Worm (Caenorhabditis elegans) whole organism, young adult: Measurements from ENCODE around the gene C18B2.4.

Experiments used
- B0019.2 ChIP-seq: fragments of 200-800 bp; sonication (Bioruptor generic); conservative IDR thresholded peaks from 2 replicates; pipeline ENCODE4 v1.3.6; 2022; ENCODE audit warnings: missing genetic modification reagents, missing genetic modification characterization, missing compliant biosample characterization
- B0035.1 ChIP-seq: sonication (generic microtip); optimal IDR thresholded peaks from 2 replicates; lab custom pipeline; 2016; ENCODE audit warnings: missing genetic modification characterization, mild to moderate bottlenecking, missing compliant biosample characterization, missing genotype, missing genetic modification reagents
- F23B12.7 ChIP-seq: sonication (generic microtip); optimal IDR thresholded peaks from 2 replicates; lab custom pipeline; 2017; ENCODE audit warnings: missing genetic modification characterization, mild to moderate bottlenecking, missing compliant biosample characterization, antibody characterized with exemption, moderate library complexity; ENCODE audit not compliant: insufficient read depth
- F33H1.4 ChIP-seq: fragments of 200-800 bp; sonication (Bioruptor generic); IDR thresholded peaks from 2 replicates; pipeline ENCODE4 v1.3.6; 2022; ENCODE audit warnings: missing genetic modification reagents, missing genetic modification characterization, missing compliant biosample characterization
- F49E8.2 ChIP-seq: sonication (generic microtip); optimal IDR thresholded peaks from 3 replicates; lab custom pipeline; 2017; ENCODE audit warnings: missing genetic modification characterization, mild to moderate bottlenecking, missing compliant biosample characterization, antibody characterized with exemption, moderate library complexity; ENCODE audit not compliant: insufficient read depth
- F52B5.7 ChIP-seq: sonication (generic microtip); optimal IDR thresholded peaks from 2 replicates; lab custom pipeline; 2016; ENCODE audit warnings: mild to moderate bottlenecking, missing genetic modification characterization, missing compliant biosample characterization
- F57A8.1 ChIP-seq: fragments of 200-800 bp; sonication (Bioruptor generic); optimal IDR thresholded peaks from 2 replicates; lab custom pipeline; 2018; ENCODE audit warnings: mild to moderate bottlenecking, missing genetic modification characterization, moderate library complexity, missing compliant biosample characterization
- Y67H2A.10 ChIP-seq: fragments of 200-800 bp; sonication (Bioruptor generic); conservative IDR thresholded peaks from 2 replicates; pipeline ENCODE4 v1.3.6; 2022; ENCODE audit warnings: missing genetic modification reagents, missing genetic modification characterization, missing compliant biosample characterization
- Y95B8A.8 ChIP-seq: fragments of 200-800 bp; sonication (Bioruptor generic); IDR thresholded peaks from 2 replicates; pipeline ENCODE4 v1.3.6; 2022; ENCODE audit warnings: missing genetic modification reagents, missing genetic modification characterization, missing compliant biosample characterization
- aptf-2 ChIP-seq: fragments of 200-800 bp; sonication (Bioruptor generic); conservative IDR thresholded peaks from 2 replicates; pipeline ENCODE4 v1.3.6; 2022; ENCODE audit warnings: missing genetic modification reagents, missing genetic modification characterization, missing compliant biosample characterization
- attf-5 ChIP-seq: fragments of 200-800 bp; sonication (Bioruptor generic); optimal IDR thresholded peaks from 2 replicates; lab custom pipeline; 2018; ENCODE audit warnings: mild to moderate bottlenecking, missing genetic modification characterization, missing compliant biosample characterization
- bed-1 ChIP-seq: fragments of 200-800 bp; sonication (Bioruptor generic); IDR thresholded peaks from 2 replicates; pipeline ENCODE4 v1.3.6; 2022; ENCODE audit warnings: missing genetic modification reagents, missing genetic modification characterization, missing compliant biosample characterization
- bed-2 ChIP-seq: fragments of 200-800 bp; sonication (Bioruptor generic); IDR thresholded peaks from 2 replicates; pipeline ENCODE4 v1.3.6; 2022; ENCODE audit warnings: missing genetic modification reagents, missing genetic modification characterization, missing compliant biosample characterization
- cebp-2 ChIP-seq: fragments of 200-800 bp; sonication (Bioruptor generic); IDR thresholded peaks from 2 replicates; pipeline ENCODE4 v1.3.6; 2022; ENCODE audit warnings: missing genetic modification characterization, missing compliant biosample characterization
- ceh-27 ChIP-seq: fragments of 200-800 bp; sonication (Bioruptor generic); optimal IDR thresholded peaks from 2 replicates; lab custom pipeline; 2018; ENCODE audit warnings: mild to moderate bottlenecking, missing genetic modification characterization, moderate library complexity, missing compliant biosample characterization
- ceh-58 ChIP-seq: fragments of 200-800 bp; sonication (Bioruptor generic); IDR thresholded peaks from 2 replicates; pipeline ENCODE4 v1.3.6; 2022; ENCODE audit warnings: missing genetic modification characterization, missing compliant biosample characterization
- ceh-91 ChIP-seq: fragments of 200-800 bp; sonication (Bioruptor generic); IDR thresholded peaks from 2 replicates; pipeline ENCODE4 v1.3.6; 2022; ENCODE audit warnings: missing genetic modification reagents, missing genetic modification characterization, missing compliant biosample characterization
- chd-7 ChIP-seq: sonication (generic microtip); optimal IDR thresholded peaks from 2 replicates; lab custom pipeline; 2016; ENCODE audit warnings: mild to moderate bottlenecking, missing genetic modification characterization, moderate library complexity, missing compliant biosample characterization
- die-1 ChIP-seq: sonication (generic microtip); optimal IDR thresholded peaks from 2 replicates; lab custom pipeline; 2016; ENCODE audit warnings: missing genotype, mild to moderate bottlenecking, missing genetic modification characterization, missing compliant biosample characterization
- dox-1 ChIP-seq: fragments of 200-800 bp; sonication (Bioruptor generic); IDR thresholded peaks from 2 replicates; pipeline ENCODE4 v1.3.6; 2022; ENCODE audit warnings: missing genetic modification reagents, missing genetic modification characterization, missing compliant biosample characterization
- dpl-1 ChIP-seq: fragments of 150-350 bp; optimal IDR thresholded peaks from 2 replicates; lab custom pipeline; 2014; ENCODE audit warnings: missing biosample characterization, missing genetic modification reagents, missing genetic modification characterization
- egl-18 ChIP-seq: fragments of 200-800 bp; sonication (Bioruptor generic); IDR thresholded peaks from 2 replicates; pipeline ENCODE4 v1.3.6; 2022; ENCODE audit warnings: missing genetic modification reagents, missing genetic modification characterization, missing compliant biosample characterization
- egl-44 ChIP-seq: fragments of 200-800 bp; sonication (Bioruptor generic); IDR thresholded peaks from 2 replicates; pipeline ENCODE4 v1.3.6; 2022; ENCODE audit warnings: missing genetic modification reagents, missing genetic modification characterization, missing compliant biosample characterization
- ekl-4 ChIP-seq: fragments of 200-800 bp; sonication (Bioruptor generic); IDR thresholded peaks from 2 replicates; pipeline ENCODE4 v1.3.6; 2022; ENCODE audit warnings: missing genetic modification reagents, missing genetic modification characterization, missing compliant biosample characterization
- fkh-3 ChIP-seq: sonication (generic microtip); optimal IDR thresholded peaks from 2 replicates; lab custom pipeline; 2016; ENCODE audit warnings: mild to moderate bottlenecking, missing genetic modification characterization, missing compliant biosample characterization
- gei-17 ChIP-seq: fragments of 200-800 bp; sonication (Bioruptor generic); optimal IDR thresholded peaks from 2 replicates; lab custom pipeline; 2018; ENCODE audit warnings: mild to moderate bottlenecking, missing genetic modification characterization, missing compliant biosample characterization
- hmg-20 ChIP-seq: fragments of 200-800 bp; sonication (Bioruptor generic); IDR thresholded peaks from 2 replicates; pipeline ENCODE4 v1.3.6; 2022; ENCODE audit warnings: missing genetic modification reagents, missing genetic modification characterization, missing compliant biosample characterization
- let-526 ChIP-seq: fragments of 200-800 bp; sonication (Bioruptor generic); IDR thresholded peaks from 2 replicates; pipeline ENCODE4 v1.3.6; 2022; ENCODE audit warnings: missing genetic modification reagents, missing genetic modification characterization, missing compliant biosample characterization
- lin-35 ChIP-seq, 3 experiments: fragments of 150-350 bp in 2 of 3; sonication (generic microtip) in 1 of 3; optimal IDR thresholded peaks; 2 replicates each; lab custom pipeline; 2014 to 2018; ENCODE audit warnings: missing biosample characterization in 3 of 3, missing genetic modification characterization in 3 of 3, missing genetic modification reagents in 3 of 3
- lin-54 ChIP-seq: fragments of 200-800 bp; sonication (Bioruptor generic); optimal IDR thresholded peaks from 2 replicates; lab custom pipeline; 2018; ENCODE audit warnings: mild to moderate bottlenecking, missing genetic modification characterization, missing compliant biosample characterization
- lir-1 ChIP-seq: fragments of 200-800 bp; sonication (Bioruptor generic); conservative IDR thresholded peaks from 2 replicates; pipeline ENCODE4 v1.3.6; 2022; ENCODE audit warnings: missing genetic modification reagents, missing genetic modification characterization, missing compliant biosample characterization
- madf-8 ChIP-seq: fragments of 200-800 bp; sonication (Bioruptor generic); conservative IDR thresholded peaks from 2 replicates; pipeline ENCODE4 v1.3.6; 2022; ENCODE audit warnings: missing genetic modification reagents, missing genetic modification characterization, missing compliant biosample characterization
- nfya-2 ChIP-seq: fragments of 200-800 bp; sonication (Bioruptor generic); IDR thresholded peaks from 2 replicates; pipeline ENCODE4 v1.3.6; 2022; ENCODE audit warnings: missing genetic modification reagents, missing genetic modification characterization, missing compliant biosample characterization
- nfyb-1 ChIP-seq: fragments of 200-800 bp; sonication (Bioruptor generic); IDR thresholded peaks from 2 replicates; pipeline ENCODE4 v1.3.6; 2022; ENCODE audit warnings: missing genetic modification reagents, missing genetic modification characterization, missing compliant biosample characterization
- nhr-80 ChIP-seq: sonication (generic microtip); optimal IDR thresholded peaks from 2 replicates; lab custom pipeline; 2016; ENCODE audit warnings: missing genetic modification characterization, missing compliant biosample characterization
- pbrm-1 ChIP-seq: fragments of 200-800 bp; sonication (Bioruptor generic); IDR thresholded peaks from 2 replicates; pipeline ENCODE4 v1.3.6; 2022; ENCODE audit warnings: missing genetic modification reagents, missing genetic modification characterization, missing compliant biosample characterization
- sdz-38 ChIP-seq: sonication (generic microtip); optimal IDR thresholded peaks from 2 replicates; lab custom pipeline; 2016; ENCODE audit warnings: missing genotype, missing genetic modification characterization, missing compliant biosample characterization
- sea-2 ChIP-seq: fragments of 200-800 bp; sonication (Bioruptor generic); IDR thresholded peaks from 2 replicates; pipeline ENCODE4 v1.3.6; 2022; ENCODE audit warnings: missing genetic modification characterization, missing compliant biosample characterization
- tbp1 ChIP-seq: fragments of 200-800 bp; sonication (Bioruptor generic); optimal IDR thresholded peaks from 2 replicates; lab custom pipeline; 2018; ENCODE audit warnings: mild to moderate bottlenecking, missing genetic modification characterization, missing compliant biosample characterization
- tbx-9 ChIP-seq: sonication (generic microtip); optimal IDR thresholded peaks from 2 replicates; lab custom pipeline; 2016; ENCODE audit warnings: borderline replicate concordance, missing genetic modification characterization, inconsistent platforms, missing compliant biosample characterization
- unc-62 ChIP-seq: fragments of 150-350 bp; optimal IDR thresholded peaks from 2 replicates; lab custom pipeline; 2014; ENCODE audit warnings: missing biosample characterization, missing genetic modification reagents, missing genetic modification characterization
- zfh-2 ChIP-seq: fragments of 200-800 bp; sonication (Bioruptor generic); conservative IDR thresholded peaks from 2 replicates; pipeline ENCODE4 v1.3.6; 2022; ENCODE audit warnings: missing genetic modification reagents, missing genetic modification characterization, missing compliant biosample characterization
- zim-3 ChIP-seq: sonication (generic microtip); optimal IDR thresholded peaks from 2 replicates; lab custom pipeline; 2017; ENCODE audit warnings: mild to moderate bottlenecking, missing genetic modification characterization, moderate library complexity, missing compliant biosample characterization
- ztf-25 ChIP-seq: fragments of 200-800 bp; sonication (Bioruptor generic); IDR thresholded peaks from 2 replicates; pipeline ENCODE4 v1.3.6; 2022; ENCODE audit warnings: missing genetic modification reagents, missing genetic modification characterization, missing compliant biosample characterization
- ztf-26 ChIP-seq: sonication (generic microtip); optimal IDR thresholded peaks from 2 replicates; lab custom pipeline; 2017; ENCODE audit warnings: missing genetic modification characterization, missing compliant biosample characterization
- ztf-28 ChIP-seq: fragments of 200-800 bp; sonication (Bioruptor generic); IDR thresholded peaks from 2 replicates; pipeline ENCODE4 v1.3.6; 2022; ENCODE audit warnings: missing genetic modification reagents, missing genetic modification characterization, missing compliant biosample characterization
- ztf-6 ChIP-seq: fragments of 200-800 bp; sonication (Bioruptor generic); IDR thresholded peaks from 2 replicates; pipeline ENCODE4 v1.3.6; 2022; ENCODE audit warnings: missing genetic modification reagents, missing genetic modification characterization, missing compliant biosample characterization

Gene C18B2.4

DNA sequence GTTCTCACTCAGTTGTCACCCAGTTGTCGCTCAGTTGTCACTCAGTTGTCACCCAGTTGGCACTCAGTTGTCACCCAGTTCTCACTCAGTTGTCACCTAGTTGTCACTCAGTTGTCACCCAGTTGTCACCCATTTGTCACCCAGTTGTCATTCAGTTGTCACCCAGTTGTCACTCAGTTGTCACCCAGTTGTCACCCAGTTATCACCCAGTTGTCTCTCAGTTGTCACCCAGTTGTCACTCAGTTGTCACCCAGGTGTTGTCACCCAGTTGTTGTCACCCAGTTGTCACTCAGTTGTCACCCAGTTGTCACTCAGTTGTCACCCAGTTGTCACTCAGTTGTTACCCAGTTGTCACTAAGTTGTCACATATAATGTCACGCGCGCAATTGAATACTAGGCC, 26.0 kb upstream of the C18B2.4 start:
- TF ChIP-seq gei-17 (GFP tag; lab: Kevin White, UChicago) (no peak), ceh-58 (GFP tag; lab: Robert Waterston, UW) (0 out of 2 replicates have a peak, but pooled peaks have one; percentile 84), unc-62 (GFP tag; lab: Kevin White, UChicago) (peak; percentile 72), ekl-4 (GFP tag; lab: Robert Waterston, UW) (peak; percentile 74; the same call in 1 of the 2 replicates), B0019.2 (GFP tag; lab: Robert Waterston, UW) (peak; percentile 50; the same call in 1 of the 2 replicates), cebp-2 (GFP tag; lab: Robert Waterston, UW) (0 out of 2 replicates have a peak, but pooled peaks have one; percentile 54), F49E8.2 (tag; lab: Kevin White, UChicago) (no peak), lir-1 (GFP tag; lab: Robert Waterston, UW) (no peak), F57A8.1 (GFP tag; lab: Kevin White, UChicago) (no peak), madf-8 (GFP tag; lab: Robert Waterston, UW) (no peak), dpl-1 (GFP tag; lab: Kevin White, UChicago) (no peak), zim-3 (tag; lab: Kevin White, UChicago) (peak; percentile 42), zfh-2 (no peak), hmg-20 (GFP tag; lab: Robert Waterston, UW) (peak; percentile 33; the same call in 1 of the 2 replicates), aptf-2 (GFP tag; lab: Robert Waterston, UW) (no peak), nfyb-1 (GFP tag; lab: Robert Waterston, UW) (peak; percentile 51; the same call in 1 of the 2 replicates), let-526 (0 out of 2 replicates have a peak, but pooled peaks have one; percentile 40), ztf-6 (GFP tag; lab: Robert Waterston, UW) (no peak), die-1 (tag; lab: Kevin White, UChicago) (no peak), lin-54 (no peak), Y67H2A.10 (GFP tag; lab: Robert Waterston, UW) (no peak), lin-35 (GFP tag; optimal IDR thresholded peaks at IDR 0.05; lab: Kevin White, UChicago) (no peak), F52B5.7 (tag; lab: Kevin White, UChicago) (no peak), nfya-2 (GFP tag; lab: Robert Waterston, UW) (0 out of 2 replicates have a peak, but pooled peaks have one; percentile 13), tbp1 (GFP tag; lab: Kevin White, UChicago) (no peak), ceh-27 (GFP tag; lab: Kevin White, UChicago) (no peak), F33H1.4 (GFP tag; lab: Robert Waterston, UW) (0 out of 2 replicates have a peak, but pooled peaks have one; percentile 6), fkh-3 (tag; lab: Kevin White, UChicago) (no peak), nhr-80 (no peak), bed-1 (0 out of 2 replicates have a peak, but pooled peaks have one; percentile 52), ztf-26 (tag; lab: Kevin White, UChicago) (no peak), sea-2 (peak; percentile 63; the same call in 1 of the 2 replicates), dox-1 (GFP tag; lab: Robert Waterston, UW) (peak; percentile 59; the same call in 1 of the 2 replicates), egl-44 (GFP tag; lab: Robert Waterston, UW) (peak; percentile 77; the same call in 1 of the 2 replicates), ztf-28 (GFP tag; lab: Robert Waterston, UW) (0 out of 2 replicates have a peak, but pooled peaks have one; percentile 26), chd-7 (tag; lab: Kevin White, UChicago) (no peak), ztf-25 (GFP tag; lab: Robert Waterston, UW) (peak; percentile 63; the same call in 1 of the 2 replicates), sdz-38 (tag; lab: Kevin White, UChicago) (no peak), attf-5 (GFP tag; lab: Kevin White, UChicago) (no peak), F23B12.7 (tag; lab: Kevin White, UChicago) (no peak), tbx-9 (tag; lab: Kevin White, UChicago) (no peak), egl-18 (GFP tag; lab: Robert Waterston, UW) (0 out of 2 replicates have a peak, but pooled peaks have one; percentile 15), pbrm-1 (GFP tag; lab: Robert Waterston, UW) (peak; percentile 45), bed-2 (GFP tag; lab: Robert Waterston, UW) (peak; percentile 82; the same call in 1 of the 2 replicates), B0035.1 (tag; lab: Kevin White, UChicago) (no peak), Y95B8A.8 (GFP tag; lab: Robert Waterston, UW) (no peak), ceh-91 (GFP tag; lab: Robert Waterston, UW) (0 out of 2 replicates have a peak, but pooled peaks have one; percentile 46)
